Worm (Caenorhabditis elegans) whole organism, early embryonic: ENCODE data around the gene Y54B9A.1.

Experiments
- B0310.2 ChIP-seq: sonication (generic microtip); optimal IDR thresholded peaks from 2 replicates; lab custom pipeline; 2016; ENCODE audit warnings: mild to moderate bottlenecking, missing genetic modification characterization, missing compliant biosample characterization
- F13C5.2 ChIP-seq: sonication (generic microtip); optimal IDR thresholded peaks from 2 replicates; lab custom pipeline; 2017; ENCODE audit warnings: mild to moderate bottlenecking, missing genetic modification characterization, inconsistent platforms, missing compliant biosample characterization
- aly-1 ChIP-seq: sonication (generic microtip); optimal IDR thresholded peaks from 2 replicates; lab custom pipeline; 2016; ENCODE audit warnings: missing genetic modification characterization, missing compliant biosample characterization
- ama-1 ChIP-seq: fragments of 150-350 bp; optimal IDR thresholded peaks from 2 replicates; lab custom pipeline; 2014
- ceh-13 ChIP-seq: fragments of 200-800 bp; sonication (Bioruptor generic); optimal IDR thresholded peaks from 2 replicates; lab custom pipeline; 2018; ENCODE audit warnings: mild to moderate bottlenecking, missing genetic modification characterization, missing compliant biosample characterization
- ceh-36 ChIP-seq: sonication (generic microtip); optimal IDR thresholded peaks from 2 replicates; lab custom pipeline; 2016; ENCODE audit warnings: missing genetic modification characterization, inconsistent platforms, missing compliant biosample characterization
- flt-1 ChIP-seq: fragments of 200-800 bp; sonication (Bioruptor generic); IDR thresholded peaks from 2 replicates; pipeline ENCODE4 v1.3.6; 2022; ENCODE audit warnings: missing genetic modification characterization, missing compliant biosample characterization
- hmbx-1 ChIP-seq: sonication (generic microtip); optimal IDR thresholded peaks from 2 replicates; lab custom pipeline; 2016; ENCODE audit warnings: mild to moderate bottlenecking, missing genetic modification characterization, missing compliant biosample characterization
- hmg-4 ChIP-seq: fragments of 200-800 bp; sonication (Bioruptor generic); optimal IDR thresholded peaks from 2 replicates; lab custom pipeline; 2018; ENCODE audit warnings: mild to moderate bottlenecking, missing genetic modification characterization, missing compliant biosample characterization
- pes-1 ChIP-seq: fragments of 200-800 bp; sonication (Bioruptor generic); IDR thresholded peaks from 2 replicates; pipeline ENCODE4 v1.3.6; 2022; ENCODE audit warnings: missing genetic modification reagents, missing genetic modification characterization, missing compliant biosample characterization
- scrt-1 ChIP-seq: fragments of 200-800 bp; sonication (Bioruptor generic); IDR thresholded peaks from 2 replicates; pipeline ENCODE4 v1.3.6; 2022; ENCODE audit warnings: missing genetic modification characterization, missing compliant biosample characterization
- sea-1 ChIP-seq: fragments of 200-800 bp; sonication (Bioruptor generic); conservative IDR thresholded peaks from 2 replicates; pipeline ENCODE4 v1.3.6; 2022; ENCODE audit warnings: missing genetic modification characterization, missing compliant biosample characterization

ce11 chrV:9453933-9454332 is 14.6 kb upstream of the Y54B9A.1 start:
- no peak for TF ChIP-seq ama-1 (lab: Kevin White, UChicago)
- no peak for TF ChIP-seq ceh-13 (GFP tag; lab: Kevin White, UChicago)
- no peak for TF ChIP-seq flt-1 (GFP tag; lab: Robert Waterston, UW)
- TF ChIP-seq aly-1 (tag; lab: Kevin White, UChicago): no peak
- no peak for TF ChIP-seq B0310.2 (tag; lab: Kevin White, UChicago)
- TF ChIP-seq pes-1 (GFP tag; lab: Robert Waterston, UW): no peak
- TF ChIP-seq hmg-4: no peak
- no peak for TF ChIP-seq hmbx-1 (tag; lab: Kevin White, UChicago)
- no peak for TF ChIP-seq F13C5.2 (tag; lab: Kevin White, UChicago)
- no peak for TF ChIP-seq sea-1 (GFP tag; lab: Robert Waterston, UW)
- TF ChIP-seq ceh-36: no peak
- no peak for TF ChIP-seq scrt-1
